Fruit fly (Drosophila melanogaster): ENCODE data around the gene Proc.

Proc gene

DNA sequence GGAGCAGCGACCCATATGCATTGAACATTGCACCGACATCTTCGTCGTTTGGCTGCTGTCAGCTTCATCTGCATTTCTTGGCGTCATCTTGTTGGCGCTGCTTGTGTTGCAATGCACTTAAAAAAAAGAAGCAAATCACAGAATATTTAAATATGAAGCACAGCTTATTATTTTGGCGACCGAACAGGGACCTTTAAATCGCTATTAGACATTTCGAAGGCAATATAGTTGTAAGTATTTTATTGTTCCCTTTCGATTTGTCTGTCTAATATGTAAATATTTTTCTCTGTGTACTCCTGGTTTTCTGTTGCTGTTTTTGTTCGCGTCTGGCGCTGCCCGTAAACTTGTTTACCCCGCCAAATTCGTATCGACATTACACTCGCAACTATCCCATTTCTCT, 28.7 kb upstream of the Proc start (continued):
- TF ChIP-seq sima (GFP tag; optimal IDR thresholded peaks at IDR 0.05): no peak
- no peak for TF ChIP-seq pho (GFP tag; optimal IDR thresholded peaks at IDR 0.05)
- TF ChIP-seq CG17186 (GFP tag; optimal IDR thresholded peaks at IDR 0.05): no peak
- TF ChIP-seq prd (optimal IDR thresholded peaks at IDR 0.05): no peak
- peak; percentile 12; the same call in 1 of the 3 replicates for TF ChIP-seq prd (GFP tag; IDR thresholded peaks at IDR 0.05)
- no peak for TF ChIP-seq Ssrp (tag; optimal IDR thresholded peaks at IDR 0.05)
- TF ChIP-seq jigr1 (GFP tag; IDR thresholded peaks at IDR 0.05): no peak
- no peak for TF ChIP-seq Scr (GFP tag; IDR thresholded peaks at IDR 0.05; ENCODE audit: partially characterized antibody)
- TF ChIP-seq CG1603 (tag; optimal IDR thresholded peaks at IDR 0.05): no peak
- TF ChIP-seq zfh1 (GFP tag; IDR thresholded peaks at IDR 0.05): no peak
- TF ChIP-seq pnt (GFP tag; optimal IDR thresholded peaks at IDR 0.05): no peak
- no peak for TF ChIP-seq CG17385 (GFP tag; optimal IDR thresholded peaks at IDR 0.05)
- TF ChIP-seq CG34422 (GFP tag; IDR thresholded peaks at IDR 0.05): no peak
- TF ChIP-seq Lim3 (GFP tag; IDR thresholded peaks at IDR 0.05): no peak
- no peak for TF ChIP-seq zen2 (GFP tag; IDR thresholded peaks at IDR 0.05; ENCODE audit: partially characterized antibody)
- no peak for TF ChIP-seq CG6854 (GFP tag; optimal IDR thresholded peaks at IDR 0.05)
- no peak for TF ChIP-seq cas (GFP tag; IDR thresholded peaks at IDR 0.05)
- no peak for TF ChIP-seq CG34224 (GFP tag; IDR thresholded peaks at IDR 0.05; ENCODE audit: partially characterized antibody)
- no peak for TF ChIP-seq slou (GFP tag; optimal IDR thresholded peaks at IDR 0.05)
- TF ChIP-seq bsh (GFP tag; optimal IDR thresholded peaks at IDR 0.05): peak in 1 of 2 experiments; percentile 93
- TF ChIP-seq CG7987 (GFP tag; optimal IDR thresholded peaks at IDR 0.05): no peak
- TF ChIP-seq Atf3 (GFP tag; optimal IDR thresholded peaks at IDR 0.05): no peak
- TF ChIP-seq tup (GFP tag; optimal IDR thresholded peaks at IDR 0.05): no peak
- no peak for TF ChIP-seq jumu (GFP tag; optimal IDR thresholded peaks at IDR 0.05)
- TF ChIP-seq Dip2 (GFP tag; IDR thresholded peaks at IDR 0.05): no peak
- peak; percentile 88 for TF ChIP-seq Drgx (GFP tag; IDR thresholded peaks at IDR 0.05)
- no peak for TF ChIP-seq Oaz (GFP tag; IDR thresholded peaks at IDR 0.05)
- peak; percentile 30 for TF ChIP-seq Sox102F (GFP tag; optimal IDR thresholded peaks at IDR 0.05)
- TF ChIP-seq ara (GFP tag; IDR thresholded peaks at IDR 0.05): no peak
- TF ChIP-seq sens (GFP tag): peak; percentile 70
- no peak for TF ChIP-seq fd64A (GFP tag; optimal IDR thresholded peaks at IDR 0.05)
- no peak for TF ChIP-seq CG8765 (GFP tag; IDR thresholded peaks at IDR 0.05)
- TF ChIP-seq Elba2 (GFP tag; optimal IDR thresholded peaks at IDR 0.05): no peak
- TF ChIP-seq fru (optimal IDR thresholded peaks at IDR 0.05): no peak
- TF ChIP-seq CG10274 (GFP tag; optimal IDR thresholded peaks at IDR 0.05): no peak

- TF ChIP-seq bowl (GFP tag; IDR thresholded peaks at IDR 0.05) (no peak), dmrt11E (tag; optimal IDR thresholded peaks at IDR 0.05) (no peak), CG34376 (GFP tag; optimal IDR thresholded peaks at IDR 0.05) (no peak), maf-S (GFP tag; optimal IDR thresholded peaks at IDR 0.05) (no peak), ranshi (GFP tag; IDR thresholded peaks at IDR 0.05) (no peak), CG6654 (GFP tag; optimal IDR thresholded peaks at IDR 0.05) (no peak), Drgx (GFP tag; IDR thresholded peaks at IDR 0.05) (peak; percentile 63), Bteb2 (GFP tag; optimal IDR thresholded peaks at IDR 0.05) (no peak), CG8924 (tag; optimal IDR thresholded peaks at IDR 0.05) (no peak)
Observed at dm6 chr2L:7899108-7899507, 27.9 kb upstream of the Proc start.

Measured in whole organism, embryonic.